Fruit fly (Drosophila melanogaster) whole organism, embryonic: ENCODE data around the gene CG43367.

Source experiments
- Awh ChIP-seq: fragments of 200-800 bp; sonication (Bioruptor generic); IDR thresholded peaks from 2 replicates; pipeline ENCODE4, ENCODE4 v1.3.6; 2022; ENCODE audit warnings: missing biosample characterization, missing genetic modification characterization
- CG10321 ChIP-seq: fragments of 200-800 bp; sonication (Bioruptor generic); IDR thresholded peaks from 2 replicates; pipeline ENCODE4 v1.3.6; 2022; ENCODE audit warnings: missing biosample characterization, missing genetic modification characterization
- CG10543 ChIP-seq: fragments of 200-800 bp; sonication (Bioruptor generic); optimal IDR thresholded peaks from 3 replicates; lab custom pipeline; 2017; ENCODE audit warnings: missing biosample characterization, mild to moderate bottlenecking, missing genetic modification characterization, moderate library complexity
- CG13894 ChIP-seq: fragments of 200-800 bp; sonication (Bioruptor generic); optimal IDR thresholded peaks from 3 replicates; lab custom pipeline; 2018; ENCODE audit warnings: missing biosample characterization, mild to moderate bottlenecking, missing genetic modification characterization, moderate library complexity
- CG15514 ChIP-seq: fragments of 200-800 bp; sonication (Bioruptor generic); optimal IDR thresholded peaks from 3 replicates; lab custom pipeline; 2017; ENCODE audit warnings: missing biosample characterization, missing genetic modification characterization, mild to moderate bottlenecking, moderate library complexity, missing genetic modification reagents
- CG18599 ChIP-seq: fragments of 200-800 bp; sonication (Bioruptor generic); optimal IDR thresholded peaks from 3 replicates; lab custom pipeline; 2017; ENCODE audit warnings: missing biosample characterization, missing genetic modification characterization, mild to moderate bottlenecking, moderate library complexity, missing genetic modification reagents
- CG34224 ChIP-seq: fragments of 200-800 bp; sonication (Bioruptor generic); IDR thresholded peaks from 3 replicates; pipeline ENCODE4 v1.3.6; 2022; ENCODE audit warnings: missing biosample characterization, missing genetic modification characterization; ENCODE audit not compliant: partially characterized antibody
- CG34376 ChIP-seq: fragments of 200-800 bp; sonication (Bioruptor generic); optimal IDR thresholded peaks from 2 replicates; lab custom pipeline; 2018; ENCODE audit warnings: missing biosample characterization, mild to moderate bottlenecking, missing genetic modification characterization
- CG3726 ChIP-seq: fragments of 200-800 bp; sonication (Bioruptor generic); IDR thresholded peaks from 3 replicates; pipeline ENCODE4, ENCODE4 v1.3.6; 2022; ENCODE audit warnings: missing biosample characterization, missing genetic modification characterization
- CG3838 ChIP-seq: fragments of 200-800 bp; sonication (Bioruptor generic); optimal IDR thresholded peaks from 3 replicates; lab custom pipeline; 2016; ENCODE audit warnings: missing biosample characterization, missing genetic modification characterization
- CG6689 ChIP-seq: fragments of 200-800 bp; sonication (Bioruptor generic); IDR thresholded peaks from 2 replicates; pipeline ENCODE4 v1.3.6; 2022; ENCODE audit warnings: missing biosample characterization, missing genetic modification characterization
- CG6813 ChIP-seq: fragments of 200-800 bp; sonication (Bioruptor generic); optimal IDR thresholded peaks from 2 replicates; lab custom pipeline; 2017; ENCODE audit warnings: missing biosample characterization, missing genetic modification characterization, mild to moderate bottlenecking, moderate library complexity, missing genetic modification reagents
- CG7745 ChIP-seq: fragments of 200-800 bp; sonication (Bioruptor generic); optimal IDR thresholded peaks from 2 replicates; lab custom pipeline; 2018; ENCODE audit warnings: missing biosample characterization, mild to moderate bottlenecking, missing genetic modification characterization, moderate library complexity
- CG7839 ChIP-seq: fragments of 200-800 bp; sonication (Bioruptor generic); optimal IDR thresholded peaks from 3 replicates; lab custom pipeline; 2018; ENCODE audit warnings: missing biosample characterization, mild to moderate bottlenecking, missing genetic modification characterization, moderate library complexity
- CG7987 ChIP-seq: fragments of 200-800 bp; sonication (Bioruptor generic); optimal IDR thresholded peaks from 2 replicates; lab custom pipeline; 2018; ENCODE audit warnings: missing biosample characterization, mild to moderate bottlenecking, missing genetic modification characterization, moderate library complexity
- CG8290 ChIP-seq, 3 experiments: fragments of 200-800 bp; sonication (Bioruptor generic); optimal IDR thresholded peaks; 2 replicates each; lab custom pipeline; 2016 to 2019; ENCODE audit warnings: missing biosample characterization in 3 of 3, missing genetic modification characterization in 3 of 3, mild to moderate bottlenecking in 2 of 3, moderate library complexity in 1 of 3
- CrebB ChIP-seq: fragments of 200-800 bp; sonication (Bioruptor generic); optimal IDR thresholded peaks from 3 replicates; lab custom pipeline; 2018; ENCODE audit warnings: missing biosample characterization, mild to moderate bottlenecking, missing genetic modification characterization
- Dp ChIP-seq: fragments of 200-800 bp; sonication (Bioruptor generic); optimal IDR thresholded peaks from 2 replicates; lab custom pipeline; 2018; ENCODE audit warnings: missing biosample characterization, mild to moderate bottlenecking, missing genetic modification characterization, moderate library complexity
- E2f2 ChIP-seq: fragments of 200-800 bp; sonication (Bioruptor generic); IDR thresholded peaks from 2 replicates; pipeline ENCODE4 v1.3.6; 2022; ENCODE audit warnings: missing biosample characterization, missing genetic modification characterization
- Fer1 ChIP-seq: fragments of 200-800 bp; sonication (Bioruptor generic); optimal IDR thresholded peaks from 2 replicates; lab custom pipeline; 2017; ENCODE audit warnings: missing biosample characterization, mild to moderate bottlenecking, missing genetic modification characterization
- HHEX ChIP-seq: fragments of 200-800 bp; sonication (Bioruptor generic); optimal IDR thresholded peaks from 3 replicates; lab custom pipeline; 2017; ENCODE audit warnings: missing biosample characterization, mild to moderate bottlenecking, missing genetic modification characterization, missing genetic modification reagents
- Hmr ChIP-seq: fragments of 200-800 bp; sonication (Bioruptor generic); optimal IDR thresholded peaks from 3 replicates; lab custom pipeline; 2017; ENCODE audit warnings: mild to moderate bottlenecking, missing biosample characterization, missing genetic modification reagents, missing genetic modification characterization
- Hr78 ChIP-seq, 2 experiments: fragments of 200-800 bp in 1 of 2; fragments of >200 bp in 1 of 2; sonication (Bioruptor generic) in 1 of 2; optimal IDR thresholded peaks; 2 replicates each; lab custom pipeline; 2017 to 2019; ENCODE audit warnings: missing biosample characterization in 2 of 2, missing genetic modification characterization in 2 of 2, mild to moderate bottlenecking in 1 of 2, moderate library complexity in 1 of 2
- Med ChIP-seq: fragments of 200-800 bp; sonication (Bioruptor generic); peaks from one replicate; lab custom pipeline; 2016; ENCODE audit warnings: missing biosample characterization, missing genetic modification characterization, mild to moderate bottlenecking, inconsistent platforms, moderate library complexity
- Nf-YC ChIP-seq: fragments of 200-800 bp; optimal IDR thresholded peaks from 3 replicates; lab custom pipeline; 2019; ENCODE audit warnings: missing biosample characterization, mild to moderate bottlenecking, missing genetic modification characterization, moderate library complexity
- Ptx1 ChIP-seq: fragments of 200-800 bp; sonication (Bioruptor generic); IDR thresholded peaks from 2 replicates; pipeline ENCODE4 v1.3.6; 2022; ENCODE audit warnings: missing biosample characterization, missing genetic modification characterization
- Taf1 ChIP-seq: fragments of 200-800 bp; sonication (Bioruptor generic); IDR thresholded peaks from 2 replicates; pipeline ENCODE4 v1.3.6; 2022; ENCODE audit warnings: missing biosample characterization, missing genetic modification characterization
- abd-A ChIP-seq: fragments of 200-800 bp; sonication (Bioruptor generic); optimal IDR thresholded peaks from 3 replicates; lab custom pipeline; 2019; ENCODE audit warnings: missing biosample characterization, mild to moderate bottlenecking, missing genetic modification characterization, moderate library complexity
- ac ChIP-seq: fragments of 200-800 bp; sonication (Bioruptor generic); optimal IDR thresholded peaks from 3 replicates; lab custom pipeline; 2017; ENCODE audit warnings: missing biosample characterization, mild to moderate bottlenecking, missing genetic modification characterization
- cwo ChIP-seq: fragments of 200-800 bp; sonication (Bioruptor generic); optimal IDR thresholded peaks from 3 replicates; lab custom pipeline; 2017; ENCODE audit warnings: missing biosample characterization, missing genetic modification characterization, mild to moderate bottlenecking, moderate library complexity, missing genetic modification reagents
- exex ChIP-seq: fragments of 200-800 bp; sonication (Bioruptor generic); optimal IDR thresholded peaks from 4 replicates; lab custom pipeline; 2018; ENCODE audit warnings: missing biosample characterization, mild to moderate bottlenecking, missing genetic modification characterization, moderate library complexity
- gem ChIP-seq: fragments of 200-800 bp; sonication (Bioruptor generic); optimal IDR thresholded peaks from 2 replicates; lab custom pipeline; 2019; ENCODE audit warnings: missing biosample characterization, mild to moderate bottlenecking, missing genetic modification characterization, moderate library complexity
- jigr1 ChIP-seq: fragments of 200-800 bp; sonication (Bioruptor generic); IDR thresholded peaks from 3 replicates; pipeline ENCODE4 v1.3.6; 2022; ENCODE audit warnings: missing biosample characterization, missing genetic modification characterization
- lab ChIP-seq: fragments of 200-800 bp; sonication (Bioruptor generic); optimal IDR thresholded peaks from 3 replicates; lab custom pipeline; 2017; ENCODE audit warnings: missing biosample characterization, missing genetic modification characterization, mild to moderate bottlenecking, moderate library complexity, missing genetic modification reagents
- oc ChIP-seq: fragments of 200-800 bp; sonication (Bioruptor generic); optimal IDR thresholded peaks from 2 replicates; lab custom pipeline; 2018; ENCODE audit warnings: missing biosample characterization, mild to moderate bottlenecking, missing genetic modification characterization, moderate library complexity
- otp ChIP-seq: fragments of 200-800 bp; sonication (Bioruptor generic); IDR thresholded peaks from 3 replicates; pipeline ENCODE4, ENCODE4 v1.3.6; 2022; ENCODE audit warnings: missing biosample characterization, missing genetic modification characterization
- pros ChIP-seq: fragments of 200-800 bp; sonication (Bioruptor generic); optimal IDR thresholded peaks from 3 replicates; lab custom pipeline; 2019; ENCODE audit warnings: missing biosample characterization, mild to moderate bottlenecking, missing genetic modification characterization, moderate library complexity
- schlank ChIP-seq: fragments of 200-800 bp; sonication (Bioruptor generic); optimal IDR thresholded peaks from 2 replicates; lab custom pipeline; 2018; ENCODE audit warnings: missing biosample characterization, mild to moderate bottlenecking, missing genetic modification characterization
- sd ChIP-seq: fragments of 200-800 bp; sonication (Bioruptor generic); optimal IDR thresholded peaks from 3 replicates; lab custom pipeline; 2018; ENCODE audit warnings: missing biosample characterization, mild to moderate bottlenecking, missing genetic modification characterization, moderate library complexity
- seq ChIP-seq: fragments of 200-800 bp; sonication (Bioruptor generic); IDR thresholded peaks from 2 replicates; pipeline ENCODE4 v1.3.6; 2022; ENCODE audit warnings: missing biosample characterization, missing genetic modification characterization
- so ChIP-seq: fragments of 200-800 bp; sonication (Bioruptor generic); IDR thresholded peaks from 3 replicates; pipeline ENCODE4 v1.3.6; 2022; ENCODE audit warnings: missing biosample characterization, missing genetic modification characterization
- sug ChIP-seq: fragments of 200-800 bp; optimal IDR thresholded peaks from 2 replicates; lab custom pipeline; 2019; ENCODE audit warnings: missing biosample characterization, mild to moderate bottlenecking, missing genetic modification characterization, moderate library complexity
- tna ChIP-seq: fragments of 200-800 bp; sonication (Bioruptor generic); IDR thresholded peaks from 2 replicates; pipeline ENCODE4 v1.3.6; 2022; ENCODE audit warnings: missing biosample characterization, missing genetic modification characterization; ENCODE audit not compliant: partially characterized antibody
- ttk ChIP-seq: fragments of 200-800 bp; sonication (Bioruptor generic); IDR thresholded peaks from 2 replicates; pipeline ENCODE4 v2.1.2; 2022; ENCODE audit warnings: missing biosample characterization, missing genetic modification characterization
- twi ChIP-seq: fragments of 200-800 bp; optimal IDR thresholded peaks from 2 replicates; lab custom pipeline; 2019; ENCODE audit warnings: missing biosample characterization, mild to moderate bottlenecking, missing genetic modification characterization, moderate library complexity
- yki ChIP-seq: fragments of >200 bp; optimal IDR thresholded peaks from 3 replicates; lab custom pipeline; 2018
- z ChIP-seq: fragments of 200-800 bp; sonication (Bioruptor generic); IDR thresholded peaks from 3 replicates; pipeline ENCODE4 v1.3.6; 2022; ENCODE audit warnings: missing biosample characterization, missing genetic modification characterization

Gene CG43367

DNA sequence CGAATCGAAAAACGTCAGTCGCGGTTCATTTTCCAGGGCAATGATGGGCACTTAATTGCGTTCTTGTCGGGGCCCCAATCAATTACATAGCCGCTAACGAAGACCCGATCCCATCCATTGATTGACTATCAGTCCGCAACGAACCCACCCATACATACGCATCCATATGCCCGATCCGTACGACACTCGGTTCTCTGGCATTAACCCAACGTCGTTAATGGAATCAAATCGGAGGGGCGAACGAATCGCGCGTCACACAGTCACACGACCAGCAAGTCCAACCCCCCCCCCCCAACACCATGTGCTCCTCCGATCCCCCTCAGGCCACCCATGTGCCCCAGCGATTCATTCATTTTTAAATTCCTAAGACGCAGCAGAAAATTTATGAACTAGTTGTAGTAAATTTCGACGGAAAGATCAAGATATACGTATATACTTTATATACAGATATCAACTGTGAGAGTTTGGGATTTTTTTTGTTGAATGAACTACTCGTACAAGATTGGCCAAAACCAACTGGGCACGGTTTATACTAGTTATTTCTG, 27.5 kb downstream of the CG43367 start (continued):
- TF ChIP-seq CG3838 (GFP tag; lab: Kevin White, UChicago) (no peak), CG7987 (GFP tag; lab: Kevin White, UChicago) (peak; percentile 35), CG10543 (peak; percentile 97), so (GFP tag; lab: Robert Waterston, UW) (0 out of 3 replicates have a peak, but pooled peaks have one; percentile 41), CG6689 (GFP tag; lab: Robert Waterston, UW) (no peak), lab (GFP tag; lab: Kevin White, UChicago) (peak; percentile 81), CG10321 (GFP tag; lab: Robert Waterston, UW) (0 out of 2 replicates have a peak, but pooled peaks have one; percentile 11), otp (GFP tag; lab: Robert Waterston, UW) (0 out of 3 replicates have a peak, but pooled peaks have one; percentile 50), Hmr (peak; percentile 34), CG8290 (GFP tag; optimal IDR thresholded peaks at IDR 0.05; lab: Kevin White, UChicago) (no peak), CG8290 (tag; optimal IDR thresholded peaks at IDR 0.05; lab: Kevin White, UChicago) (peak in 1 of 2 experiments; percentile 86), cwo (peak; percentile 99), CG7745 (tag; lab: Kevin White, UChicago) (peak; percentile 19), Ptx1 (GFP tag; lab: Robert Waterston, UW) (peak; percentile 19; the same call in 1 of the 2 replicates), HHEX (peak; percentile 4), jigr1 (GFP tag; lab: Robert Waterston, UW) (no peak), gem (tag; lab: Kevin White, UChicago) (peak; percentile 18), CG34224 (GFP tag; lab: Robert Waterston, UW) (no peak; the same call in 2 of the 3 replicates), Awh (GFP tag; lab: Robert Waterston, UW) (peak; percentile 65; the same call in 1 of the 2 replicates), seq (GFP tag; lab: Robert Waterston, UW) (no peak), z (GFP tag; lab: Robert Waterston, UW) (0 out of 3 replicates have a peak, but pooled peaks have one; percentile 28), CG34376 (GFP tag; lab: Kevin White, UChicago) (peak; percentile 78), oc (tag; lab: Kevin White, UChicago) (peak; percentile 2), E2f2 (GFP tag; lab: Robert Waterston, UW) (0 out of 2 replicates have a peak, but pooled peaks have one; percentile 15), Dp (GFP tag; lab: Kevin White, UChicago) (no peak), sug (tag; lab: Kevin White, UChicago) (peak; percentile 95), CrebB (tag; lab: Kevin White, UChicago) (peak; percentile 37), exex (tag; lab: Kevin White, UChicago) (peak; percentile 79), Med (GFP tag; lab: Kevin White, UChicago) (peak; percentile 30), sd (tag; lab: Kevin White, UChicago) (peak; percentile 99), CG13894 (tag; lab: Kevin White, UChicago) (peak; percentile 95), CG7839 (tag; lab: Kevin White, UChicago) (no peak), ac (no peak), Hr78 (GFP tag; optimal IDR thresholded peaks at IDR 0.05; lab: Kevin White, UChicago) (peak in 1 of 2 experiments; percentile 82), ttk (0 out of 2 replicates have a peak, but pooled peaks have one; percentile 26), CG18599 (GFP tag; lab: Kevin White, UChicago) (peak; percentile 26), CG6813 (GFP tag; lab: Kevin White, UChicago) (peak; percentile 9), twi (tag; lab: Kevin White, UChicago) (peak; percentile 34), schlank (peak; percentile 48), Fer1 (GFP tag; lab: Kevin White, UChicago) (peak; percentile 6), CG15514 (GFP tag; lab: Kevin White, UChicago) (peak; percentile 52), abd-A (tag; lab: Kevin White, UChicago) (peak; percentile 93), Taf1 (no peak), yki (lab: Kevin White, UChicago) (no peak), Nf-YC (tag; lab: Kevin White, UChicago) (peak; percentile 34), pros (peak; percentile 79), CG3726 (GFP tag; lab: Robert Waterston, UW) (no peak), tna (GFP tag; lab: Robert Waterston, UW) (0 out of 2 replicates have a peak, but pooled peaks have one; percentile 7)
